7 worm cellular contexts compared by ENCODE assay signal in genomic region chrV:11801076-11801849, ce11.
TF ChIP-seq lines count a peak whose summit lies in the region.

No protein-coding gene starts in this region.

TF ChIP-seq in whole organism, L1 larva, 84 proteins besides CTCF, POLR2A, EP300 and RAD21 (continues in another document):
- TF ChIP-seq nhr-71 (tag; optimal IDR thresholded peaks at IDR 0.05; lab: Kevin White, UChicago): peak; percentile 74
- peak; percentile 82 for TF ChIP-seq nhr-20 (tag; optimal IDR thresholded peaks at IDR 0.05; lab: Kevin White, UChicago)
- no peak for TF ChIP-seq C04F5.9 (tag; optimal IDR thresholded peaks at IDR 0.05; lab: Kevin White, UChicago)
- peak; percentile 50 for TF ChIP-seq blmp-1 (tag; optimal IDR thresholded peaks at IDR 0.05; lab: Kevin White, UChicago)
- TF ChIP-seq nhr-90 (tag; optimal IDR thresholded peaks at IDR 0.05; lab: Kevin White, UChicago; ENCODE audit: poor library complexity): peak; percentile 55
- TF ChIP-seq nhr-19 (GFP tag; conservative IDR thresholded peaks at IDR 0.05; lab: Robert Waterston, UW): peak; percentile 66
- TF ChIP-seq lin-14 (GFP tag; optimal IDR thresholded peaks at IDR 0.05; lab: Kevin White, UChicago): peak; percentile 68
- TF ChIP-seq tbx-2 (tag; optimal IDR thresholded peaks at IDR 0.05; lab: Kevin White, UChicago): peak; percentile 77
- peak; percentile 9 to 74 for TF ChIP-seq lsy-2 (tag; optimal IDR thresholded peaks at IDR 0.05; lab: Kevin White, UChicago)
- TF ChIP-seq swsn-7 (tag; optimal IDR thresholded peaks at IDR 0.05; lab: Kevin White, UChicago): no peak
- TF ChIP-seq ztf-4 (tag; optimal IDR thresholded peaks at IDR 0.05; lab: Kevin White, UChicago): no peak
- no peak for TF ChIP-seq efl-1 (optimal IDR thresholded peaks at IDR 0.05; lab: Kevin White, UChicago)
- TF ChIP-seq efl-1 (GFP tag; optimal IDR thresholded peaks at IDR 0.05 in 1 of 2; lab: Kevin White, UChicago): peak in 1 of 2 experiments; percentile 81

TF ChIP-seq in whole organism, L2 larva, 48 proteins besides CTCF, POLR2A, EP300 and RAD21 (continues in another document):
- no peak for TF ChIP-seq elt-3 (tag; optimal IDR thresholded peaks at IDR 0.05; lab: Kevin White, UChicago)
- no peak for TF ChIP-seq nhr-23 (tag; optimal IDR thresholded peaks at IDR 0.05; lab: Kevin White, UChicago)
- TF ChIP-seq mdl-1 (tag; optimal IDR thresholded peaks at IDR 0.05; lab: Kevin White, UChicago): no peak
- no peak for TF ChIP-seq lin-11 (tag; optimal IDR thresholded peaks at IDR 0.05; lab: Kevin White, UChicago)
- no peak for TF ChIP-seq crh-2 (tag; optimal IDR thresholded peaks at IDR 0.05; lab: Kevin White, UChicago)
- TF ChIP-seq lsy-2 (tag; optimal IDR thresholded peaks at IDR 0.05; lab: Kevin White, UChicago): peak in 1 of 2 experiments; percentile 57
- no peak for TF ChIP-seq snpc-4 (tag; optimal IDR thresholded peaks at IDR 0.05; lab: Kevin White, UChicago)
- TF ChIP-seq alr-1 (tag; optimal IDR thresholded peaks at IDR 0.05; lab: Kevin White, UChicago): no peak
- TF ChIP-seq ceh-16 (tag; optimal IDR thresholded peaks at IDR 0.05; lab: Kevin White, UChicago): no peak
- peak; percentile 85 for TF ChIP-seq nhr-21 (tag; optimal IDR thresholded peaks at IDR 0.05; lab: Kevin White, UChicago)
- TF ChIP-seq nhr-12 (tag; optimal IDR thresholded peaks at IDR 0.05; lab: Kevin White, UChicago): no peak
- peak; percentile 61 for TF ChIP-seq blmp-1 (tag; optimal IDR thresholded peaks at IDR 0.05; lab: Kevin White, UChicago; ENCODE audit: insufficient read depth)
- no peak for TF ChIP-seq mbf-1 (tag; optimal IDR thresholded peaks at IDR 0.05; lab: Kevin White, UChicago)
- TF ChIP-seq mab-5 (tag; optimal IDR thresholded peaks at IDR 0.05; lab: Kevin White, UChicago): no peak

TF ChIP-seq in whole organism, L3 larva, 47 proteins besides CTCF, POLR2A, EP300 and RAD21:
- peak; percentile 68 for TF ChIP-seq ceh-28 (tag; optimal IDR thresholded peaks at IDR 0.05; lab: Kevin White, UChicago)
- TF ChIP-seq nhr-43 (tag; optimal IDR thresholded peaks at IDR 0.05; lab: Kevin White, UChicago; ENCODE audit: poor library complexity, severe bottlenecking): peak; percentile 75
- peak; percentile 40 for TF ChIP-seq elt-2 (tag; optimal IDR thresholded peaks at IDR 0.05; lab: Kevin White, UChicago)
- TF ChIP-seq elt-3 (tag; optimal IDR thresholded peaks at IDR 0.05; lab: Kevin White, UChicago): peak in 2 of 3 experiments; percentile 76 to 86
- TF ChIP-seq fkh-2 (tag; optimal IDR thresholded peaks at IDR 0.05; lab: Kevin White, UChicago): no peak
- no peak for TF ChIP-seq fkh-10 (GFP tag; optimal IDR thresholded peaks at IDR 0.05; lab: Kevin White, UChicago)
- TF ChIP-seq ztf-4 (tag; optimal IDR thresholded peaks at IDR 0.05; lab: Kevin White, UChicago): no peak
- peak; percentile 46 for TF ChIP-seq tbx-2 (tag; optimal IDR thresholded peaks at IDR 0.05; lab: Kevin White, UChicago)
- TF ChIP-seq nhr-25 (tag; optimal IDR thresholded peaks at IDR 0.05; lab: Kevin White, UChicago): peak; percentile 39
- TF ChIP-seq nhr-76 (tag; optimal IDR thresholded peaks at IDR 0.05; lab: Kevin White, UChicago): peak; percentile 62
- TF ChIP-seq nhr-23 (tag; optimal IDR thresholded peaks at IDR 0.05; lab: Kevin White, UChicago): peak; percentile 74

TF ChIP-seq in whole organism, L4 larva, 104 proteins besides CTCF, POLR2A, EP300 and RAD21 (continues in another document):
- TF ChIP-seq mdl-1 (tag; optimal IDR thresholded peaks at IDR 0.05; lab: Kevin White, UChicago) (peak in 1 of 2 experiments; percentile 18), nhr-48 (tag; optimal IDR thresholded peaks at IDR 0.05; lab: Kevin White, UChicago) (peak; percentile 83), aha-1 (tag; lab: Kevin White, UChicago) (peak; percentile 91), nhr-237 (tag; optimal IDR thresholded peaks at IDR 0.05; lab: Kevin White, UChicago) (no peak), lin-13 (GFP tag; optimal IDR thresholded peaks at IDR 0.05; lab: Kevin White, UChicago) (no peak), nhr-41 (GFP tag; IDR thresholded peaks at IDR 0.05; lab: Robert Waterston, UW) (no peak), lsy-2 (tag; optimal IDR thresholded peaks at IDR 0.05; lab: Kevin White, UChicago) (peak; percentile 18 to 56), mxl-3 (GFP tag; optimal IDR thresholded peaks at IDR 0.05; lab: Kevin White, UChicago) (peak; percentile 23), attf-4 (tag; optimal IDR thresholded peaks at IDR 0.05; lab: Kevin White, UChicago) (no peak), unc-62 (GFP tag; optimal IDR thresholded peaks at IDR 0.05 in 1 of 2; lab: Kevin White, UChicago) (peak in 1 of 2 experiments; percentile 60), unc-62 (tag; optimal IDR thresholded peaks at IDR 0.05; lab: Kevin White, UChicago) (no peak), hlh-11 (tag; optimal IDR thresholded peaks at IDR 0.05; lab: Kevin White, UChicago) (peak; percentile 47), nhr-42 (GFP tag; IDR thresholded peaks at IDR 0.05; lab: Robert Waterston, UW) (0 out of 2 replicates have a peak, but pooled peaks have one; percentile 35), dve-1 (tag; optimal IDR thresholded peaks at IDR 0.05; lab: Kevin White, UChicago; ENCODE audit: insufficient read depth) (peak; percentile 51)

TF ChIP-seq in whole organism, late embryonic, 69 proteins besides CTCF, POLR2A, EP300 and RAD21:
- TF ChIP-seq elt-2 (tag; optimal IDR thresholded peaks at IDR 0.05; lab: Kevin White, UChicago) (peak; percentile 40), ceh-14 (tag; optimal IDR thresholded peaks at IDR 0.05; lab: Kevin White, UChicago) (no peak)
TF ChIP-seq in whole organism, late embryonic: peak in this region for 1.

TF ChIP-seq in whole organism, mixed stage, embryonic, 35 proteins besides CTCF, POLR2A, EP300 and RAD21:
- peak; percentile 64 for TF ChIP-seq elt-1 (tag; optimal IDR thresholded peaks at IDR 0.05; lab: Kevin White, UChicago; ENCODE audit: borderline replicate concordance, insufficient read depth)
- no peak for TF ChIP-seq snpc-4 (tag; optimal IDR thresholded peaks at IDR 0.05; lab: Kevin White, UChicago)
TF ChIP-seq in whole organism, mixed stage, embryonic: peak in this region for 1.

TF ChIP-seq in whole organism, young adult, 124 proteins besides CTCF, POLR2A, EP300 and RAD21:
- TF ChIP-seq C06A6.2 (GFP tag; conservative IDR thresholded peaks at IDR 0.05; lab: Robert Waterston, UW) (no peak), ekl-4 (GFP tag; IDR thresholded peaks at IDR 0.05; lab: Robert Waterston, UW) (no peak), sdz-38 (tag; optimal IDR thresholded peaks at IDR 0.05; lab: Kevin White, UChicago) (no peak), egl-44 (GFP tag; IDR thresholded peaks at IDR 0.05; lab: Robert Waterston, UW) (no peak), F55B11.4 (tag; optimal IDR thresholded peaks at IDR 0.05; lab: Kevin White, UChicago; ENCODE audit: borderline replicate concordance, insufficient read depth) (no peak), nhr-179 (tag; optimal IDR thresholded peaks at IDR 0.05; lab: Kevin White, UChicago) (no peak), ztf-26 (tag; optimal IDR thresholded peaks at IDR 0.05; lab: Kevin White, UChicago) (peak; percentile 12), Y56A3A.18 (GFP tag; IDR thresholded peaks at IDR 0.05; lab: Robert Waterston, UW) (no peak), lin-40 (tag; optimal IDR thresholded peaks at IDR 0.05; lab: Kevin White, UChicago) (peak; percentile 21), ama-1 (optimal IDR thresholded peaks at IDR 0.05; lab: Kevin White, UChicago) (no peak), ama-1 (GFP tag; optimal IDR thresholded peaks at IDR 0.05; lab: Kevin White, UChicago) (no peak), pha-4 (tag; optimal IDR thresholded peaks at IDR 0.05; lab: Kevin White, UChicago) (no peak), ztf-3 (GFP tag; optimal IDR thresholded peaks at IDR 0.05; lab: Kevin White, UChicago) (no peak), cebp-1 (GFP tag; IDR thresholded peaks at IDR 0.05; lab: Robert Waterston, UW) (no peak), cebp-1 (tag; optimal IDR thresholded peaks at IDR 0.05; lab: Kevin White, UChicago) (peak; percentile 39), zfh-2 (GFP tag; conservative IDR thresholded peaks at IDR 0.05; lab: Robert Waterston, UW) (no peak), chd-7 (tag; optimal IDR thresholded peaks at IDR 0.05; lab: Kevin White, UChicago) (no peak), bed-1 (GFP tag; IDR thresholded peaks at IDR 0.05; lab: Robert Waterston, UW) (no peak)
